Worm (Caenorhabditis elegans) whole organism, L1 larva: ENCODE measurements around the gene T27E4.7.
A peak's percentile ranks its signal among the peaks of the same experiment; 100 is the strongest.

Source experiments
- C04F5.9 ChIP-seq: sonication (generic microtip); optimal IDR thresholded peaks from 2 replicates; lab custom pipeline; 2016; ENCODE audit warnings: missing genetic modification characterization, missing compliant biosample characterization
- F16B12.6 ChIP-seq: fragments of 150-350 bp; optimal IDR thresholded peaks from 2 replicates; lab custom pipeline; 2014; ENCODE audit warnings: missing biosample characterization, missing genetic modification characterization
- Y116A8C.19 ChIP-seq: sonication (generic microtip); optimal IDR thresholded peaks from 2 replicates; lab custom pipeline; 2016; ENCODE audit warnings: missing compliant biosample characterization, missing genetic modification characterization, borderline replicate concordance
- aly-2 ChIP-seq: fragments of 150-350 bp; optimal IDR thresholded peaks from 2 replicates; lab custom pipeline; 2014; ENCODE audit warnings: missing biosample characterization, missing genetic modification characterization
- blmp-1 ChIP-seq: fragments of 150-350 bp; optimal IDR thresholded peaks from 2 replicates; lab custom pipeline; 2014; ENCODE audit warnings: missing biosample characterization, missing genetic modification characterization
- ceh-8 ChIP-seq: fragments of 200-800 bp; sonication (Bioruptor generic); optimal IDR thresholded peaks from 2 replicates; lab custom pipeline; 2018; ENCODE audit warnings: mild to moderate bottlenecking, missing genetic modification characterization, moderate library complexity, missing compliant biosample characterization
- ceh-90 ChIP-seq: sonication (generic microtip); optimal IDR thresholded peaks from 2 replicates; lab custom pipeline; 2016; ENCODE audit warnings: missing genetic modification characterization, missing compliant biosample characterization
- ces-1 ChIP-seq: fragments of 150-350 bp; optimal IDR thresholded peaks from 2 replicates; lab custom pipeline; 2014; ENCODE audit warnings: missing biosample characterization, missing genetic modification reagents, missing genetic modification characterization
- dpl-1 ChIP-seq, 3 experiments: fragments of 150-350 bp in 2 of 3; sonication (generic microtip) in 1 of 3; optimal IDR thresholded peaks; 2 replicates each; lab custom pipeline; 2014 to 2017; ENCODE audit warnings: missing biosample characterization in 3 of 3, missing genetic modification characterization in 3 of 3, missing genetic modification reagents in 3 of 3
- efl-1 ChIP-seq, 4 experiments: fragments of 150-350 bp; optimal IDR thresholded peaks in 3 of 4; peaks in 1 of 4; 1 replicate in 1 of 4; 2 replicates in 3 of 4; lab custom pipeline; 2014; ENCODE audit warnings: missing biosample characterization in 2 of 4, missing genetic modification characterization in 2 of 4, missing genetic modification reagents in 2 of 4
- egl-13 ChIP-seq: sonication (generic microtip); optimal IDR thresholded peaks from 2 replicates; lab custom pipeline; 2016; ENCODE audit warnings: missing genotype, missing genetic modification reagents, missing genetic modification characterization, missing compliant biosample characterization
- egl-27 ChIP-seq, 2 experiments: fragments of 150-350 bp in 1 of 2; sonication (generic microtip); optimal IDR thresholded peaks; 3 replicates each; lab custom pipeline; 2017 to 2018; ENCODE audit warnings: missing biosample characterization in 2 of 2, missing genetic modification characterization in 2 of 2, missing genetic modification reagents in 2 of 2
- fkh-4 ChIP-seq: sonication (generic microtip); optimal IDR thresholded peaks from 2 replicates; lab custom pipeline; 2016; ENCODE audit warnings: missing compliant biosample characterization, missing genetic modification characterization, borderline replicate concordance
- fos-1 ChIP-seq: fragments of 150-350 bp; optimal IDR thresholded peaks from 2 replicates; lab custom pipeline; 2014; ENCODE audit warnings: missing biosample characterization, missing genetic modification characterization
- hlh-17 ChIP-seq: fragments of 200-800 bp; sonication (Bioruptor generic); optimal IDR thresholded peaks from 2 replicates; lab custom pipeline; 2018; ENCODE audit warnings: missing genetic modification characterization, mild to moderate bottlenecking, missing compliant biosample characterization, moderate library complexity, borderline replicate concordance
- hpl-2 ChIP-seq: fragments of 150-350 bp; optimal IDR thresholded peaks from 2 replicates; lab custom pipeline; 2014; ENCODE audit warnings: missing biosample characterization, missing genetic modification reagents, missing genetic modification characterization
- irx-1 ChIP-seq: sonication (generic microtip); optimal IDR thresholded peaks from 2 replicates; lab custom pipeline; 2016; ENCODE audit warnings: missing genetic modification characterization, missing compliant biosample characterization
- isw-1 ChIP-seq: fragments of 200-800 bp; sonication (Bioruptor generic); IDR thresholded peaks from 2 replicates; pipeline ENCODE4 v1.3.6; 2022; ENCODE audit warnings: missing genetic modification characterization, missing compliant biosample characterization
- lin-13 ChIP-seq: fragments of 150-350 bp; optimal IDR thresholded peaks from 2 replicates; lab custom pipeline; 2014; ENCODE audit warnings: missing biosample characterization, missing genetic modification reagents, missing genetic modification characterization
- lin-14 ChIP-seq: fragments of 200-800 bp; sonication (Bioruptor generic); optimal IDR thresholded peaks from 2 replicates; lab custom pipeline; 2018; ENCODE audit warnings: mild to moderate bottlenecking, missing genetic modification characterization, moderate library complexity, missing compliant biosample characterization
- lin-39 ChIP-seq: fragments of 150-350 bp; optimal IDR thresholded peaks from 2 replicates; lab custom pipeline; 2014; ENCODE audit warnings: missing biosample characterization, missing genetic modification reagents, missing genetic modification characterization
- lir-3 ChIP-seq: sonication (generic microtip); optimal IDR thresholded peaks from 2 replicates; lab custom pipeline; 2016; ENCODE audit warnings: mild to moderate bottlenecking, missing genetic modification characterization, moderate library complexity, missing compliant biosample characterization; ENCODE audit not compliant: poor library complexity
- lsy-2 ChIP-seq, 2 experiments: fragments of 150-350 bp; optimal IDR thresholded peaks; 2 replicates each; lab custom pipeline; 2014; ENCODE audit warnings: missing biosample characterization in 2 of 2, missing genetic modification characterization in 2 of 2
- mab-9 ChIP-seq: fragments of 200-800 bp; sonication (Bioruptor generic); IDR thresholded peaks from 2 replicates; pipeline ENCODE4 v1.3.6; 2022; ENCODE audit warnings: missing genetic modification reagents, missing genetic modification characterization, missing compliant biosample characterization
- mep-1 ChIP-seq: fragments of 150-350 bp; optimal IDR thresholded peaks from 2 replicates; lab custom pipeline; 2014; ENCODE audit warnings: missing biosample characterization, missing genetic modification characterization
- nhr-11 ChIP-seq: fragments of 150-350 bp; optimal IDR thresholded peaks from 2 replicates; lab custom pipeline; 2014; ENCODE audit warnings: missing biosample characterization, missing genetic modification characterization
- nhr-12 ChIP-seq: sonication (generic microtip); optimal IDR thresholded peaks from 2 replicates; lab custom pipeline; 2017; ENCODE audit warnings: missing biosample characterization, missing genetic modification characterization
- nhr-19 ChIP-seq: fragments of 200-800 bp; sonication (Bioruptor generic); conservative IDR thresholded peaks from 2 replicates; pipeline ENCODE4 v1.3.6; 2022; ENCODE audit warnings: missing genetic modification characterization, missing compliant biosample characterization
- nhr-237 ChIP-seq: fragments of 150-350 bp; optimal IDR thresholded peaks from 2 replicates; lab custom pipeline; 2014; ENCODE audit warnings: missing biosample characterization, missing genetic modification characterization
- nhr-71 ChIP-seq: sonication (generic microtip); optimal IDR thresholded peaks from 2 replicates; lab custom pipeline; 2016; ENCODE audit warnings: mild to moderate bottlenecking, missing genetic modification characterization, moderate library complexity, missing compliant biosample characterization
- nhr-76 ChIP-seq: sonication (generic microtip); optimal IDR thresholded peaks from 2 replicates; lab custom pipeline; 2017; ENCODE audit warnings: missing biosample characterization, missing genetic modification characterization
- nhr-77 ChIP-seq: fragments of 150-350 bp; optimal IDR thresholded peaks from 2 replicates; lab custom pipeline; 2014; ENCODE audit warnings: missing biosample characterization, missing genetic modification characterization
- nhr-84 ChIP-seq: sonication (generic microtip); optimal IDR thresholded peaks from 2 replicates; lab custom pipeline; 2017; ENCODE audit warnings: missing biosample characterization, missing genetic modification characterization
- nhr-85 ChIP-seq: sonication (generic microtip); peaks from one replicate; lab custom pipeline; 2016; ENCODE audit warnings: missing genetic modification characterization, inconsistent platforms, missing compliant biosample characterization
- nhr-90 ChIP-seq: sonication (generic microtip); optimal IDR thresholded peaks from 2 replicates; lab custom pipeline; 2016; ENCODE audit warnings: mild to moderate bottlenecking, missing genetic modification characterization, missing compliant biosample characterization; ENCODE audit not compliant: poor library complexity
- pag-3 ChIP-seq: sonication (generic microtip); optimal IDR thresholded peaks from 2 replicates; lab custom pipeline; 2017; ENCODE audit warnings: missing genetic modification characterization, mild to moderate bottlenecking, missing compliant biosample characterization, antibody characterized with exemption, borderline replicate concordance; ENCODE audit not compliant: insufficient read depth
- pqm-1 ChIP-seq: sonication (generic microtip); optimal IDR thresholded peaks from 3 replicates; lab custom pipeline; 2017; ENCODE audit warnings: missing biosample characterization, missing genetic modification characterization
- skn-1 ChIP-seq: fragments of 150-350 bp; optimal IDR thresholded peaks from 2 replicates; lab custom pipeline; 2014; ENCODE audit warnings: missing biosample characterization, missing genetic modification characterization
- snpc-4 ChIP-seq: fragments of 150-350 bp; optimal IDR thresholded peaks from 2 replicates; lab custom pipeline; 2014; ENCODE audit warnings: missing biosample characterization, missing genetic modification characterization
- snu-23 ChIP-seq: sonication (generic microtip); optimal IDR thresholded peaks from 2 replicates; lab custom pipeline; 2016; ENCODE audit warnings: missing genetic modification characterization, missing compliant biosample characterization
- sptf-1 ChIP-seq: fragments of 150-350 bp; optimal IDR thresholded peaks from 2 replicates; lab custom pipeline; 2014; ENCODE audit warnings: missing biosample characterization, missing genetic modification characterization
- swsn-7 ChIP-seq: sonication (generic microtip); optimal IDR thresholded peaks from 2 replicates; lab custom pipeline; 2016; ENCODE audit warnings: missing genetic modification characterization, missing compliant biosample characterization
- tlp-1 ChIP-seq: fragments of 150-350 bp; optimal IDR thresholded peaks from 2 replicates; lab custom pipeline; 2014; ENCODE audit warnings: missing biosample characterization, missing genetic modification characterization
- unc-30 ChIP-seq: sonication (generic microtip); optimal IDR thresholded peaks from 2 replicates; lab custom pipeline; 2017; ENCODE audit warnings: missing biosample characterization, missing genetic modification characterization
- unc-86 ChIP-seq: sonication (generic microtip); optimal IDR thresholded peaks from 2 replicates; lab custom pipeline; 2016; ENCODE audit warnings: missing genetic modification characterization, missing compliant biosample characterization
- vab-15 ChIP-seq: sonication (generic microtip); optimal IDR thresholded peaks from 2 replicates; lab custom pipeline; 2017; ENCODE audit warnings: missing genotype, mild to moderate bottlenecking, missing genetic modification characterization, missing compliant biosample characterization
- zag-1 ChIP-seq: fragments of 150-350 bp; optimal IDR thresholded peaks from 2 replicates; lab custom pipeline; 2014; ENCODE audit warnings: missing biosample characterization, missing genetic modification characterization
- zip-4 ChIP-seq: fragments of 200-800 bp; sonication (Bioruptor generic); optimal IDR thresholded peaks from 2 replicates; lab custom pipeline; 2018; ENCODE audit warnings: mild to moderate bottlenecking, missing genetic modification characterization, moderate library complexity, missing compliant biosample characterization
- ztf-4 ChIP-seq: fragments of 150-350 bp; optimal IDR thresholded peaks from 2 replicates; lab custom pipeline; 2014; ENCODE audit warnings: missing biosample characterization, missing genetic modification characterization

The T27E4.7 gene

ce11 chrV:9074360-9074834, 1.7 kb downstream of the T27E4.7 start (continued):
- TF ChIP-seq swsn-7 (no peak), ces-1 (GFP tag; lab: Kevin White, UChicago) (no peak), ztf-4 (tag; lab: Kevin White, UChicago) (no peak), lin-13 (GFP tag; lab: Kevin White, UChicago) (peak; percentile 11), lsy-2 (tag; optimal IDR thresholded peaks at IDR 0.05; lab: Kevin White, UChicago) (peak in 1 of 2 experiments; percentile 40), snu-23 (GFP tag; lab: Kevin White, UChicago) (peak; percentile 29), dpl-1 (GFP tag; optimal IDR thresholded peaks at IDR 0.05; lab: Kevin White, UChicago) (no peak), ceh-8 (no peak), C04F5.9 (tag; lab: Kevin White, UChicago) (no peak), lin-39 (tag; lab: Kevin White, UChicago) (no peak), nhr-76 (tag; lab: Kevin White, UChicago) (no peak), isw-1 (GFP tag; lab: Robert Waterston, UW) (no peak), unc-86 (tag; lab: Kevin White, UChicago) (no peak), hpl-2 (no peak), F16B12.6 (tag; lab: Kevin White, UChicago) (no peak), unc-30 (tag; lab: Kevin White, UChicago) (no peak), lir-3 (tag; lab: Kevin White, UChicago) (no peak), egl-27 (tag; optimal IDR thresholded peaks at IDR 0.05; lab: Kevin White, UChicago) (no peak), pqm-1 (tag; lab: Kevin White, UChicago) (no peak), zip-4 (GFP tag; lab: Kevin White, UChicago) (no peak), snpc-4 (tag; lab: Kevin White, UChicago) (no peak), efl-1 (optimal IDR thresholded peaks at IDR 0.05; lab: Kevin White, UChicago) (no peak), efl-1 (GFP tag; optimal IDR thresholded peaks at IDR 0.05 in 1 of 2; lab: Kevin White, UChicago) (no peak), Y116A8C.19 (tag; lab: Kevin White, UChicago) (no peak), nhr-237 (tag; lab: Kevin White, UChicago) (no peak), hlh-17 (GFP tag; lab: Kevin White, UChicago) (no peak), mab-9 (GFP tag; lab: Robert Waterston, UW) (no peak), irx-1 (no peak), aly-2 (tag; lab: Kevin White, UChicago) (no peak), nhr-11 (tag; lab: Kevin White, UChicago) (no peak), pag-3 (tag; lab: Kevin White, UChicago) (no peak), ceh-90 (tag; lab: Kevin White, UChicago) (no peak), nhr-12 (tag; lab: Kevin White, UChicago) (no peak), sptf-1 (tag; lab: Kevin White, UChicago) (no peak), tlp-1 (no peak), nhr-77 (tag; lab: Kevin White, UChicago) (no peak), vab-15 (no peak), nhr-84 (tag; lab: Kevin White, UChicago) (no peak), blmp-1 (tag; lab: Kevin White, UChicago) (peak; percentile 30), nhr-90 (peak; percentile 15), skn-1 (no peak), nhr-19 (GFP tag; lab: Robert Waterston, UW) (peak; percentile 21), egl-13 (tag; lab: Kevin White, UChicago) (no peak), fos-1 (tag; lab: Kevin White, UChicago) (no peak), mep-1 (tag; lab: Kevin White, UChicago) (peak; percentile 24), nhr-85 (tag; lab: Kevin White, UChicago) (peak; percentile 68), fkh-4 (tag; lab: Kevin White, UChicago) (no peak), zag-1 (tag; lab: Kevin White, UChicago) (no peak), lin-14 (GFP tag; lab: Kevin White, UChicago) (peak; percentile 17), nhr-71 (peak; percentile 38)
